Worm (Caenorhabditis elegans) whole organism, young adult: ENCODE data around the gene spig-9.
A peak's percentile ranks its signal among the peaks of the same experiment; 100 is the strongest.

ENCODE experiments used
- B0261.1 ChIP-seq: sonication (generic microtip); optimal IDR thresholded peaks from 2 replicates; lab custom pipeline; 2016; ENCODE audit warnings: mild to moderate bottlenecking, missing genetic modification characterization, moderate library complexity, missing compliant biosample characterization
- C17E4.6 ChIP-seq: fragments of 200-800 bp; sonication (Bioruptor generic); IDR thresholded peaks from 2 replicates; pipeline ENCODE4 v1.3.6; 2022; ENCODE audit warnings: missing genetic modification reagents, missing genetic modification characterization, missing compliant biosample characterization
- D2030.7 ChIP-seq: fragments of 200-800 bp; sonication (Bioruptor generic); IDR thresholded peaks from 2 replicates; pipeline ENCODE4 v1.3.6; 2022; ENCODE audit warnings: missing genetic modification reagents, missing genetic modification characterization, missing compliant biosample characterization
- F22D6.2 ChIP-seq: sonication (generic microtip); optimal IDR thresholded peaks from 2 replicates; lab custom pipeline; 2016; ENCODE audit warnings: mild to moderate bottlenecking, missing genetic modification characterization, missing compliant biosample characterization
- F33H1.4 ChIP-seq: fragments of 200-800 bp; sonication (Bioruptor generic); IDR thresholded peaks from 2 replicates; pipeline ENCODE4 v1.3.6; 2022; ENCODE audit warnings: missing genetic modification reagents, missing genetic modification characterization, missing compliant biosample characterization
- F37B4.10 ChIP-seq: fragments of 200-800 bp; sonication (Bioruptor generic); IDR thresholded peaks from 2 replicates; pipeline ENCODE4 v1.3.6; 2022; ENCODE audit warnings: missing genetic modification characterization, missing compliant biosample characterization
- F57A8.1 ChIP-seq: fragments of 200-800 bp; sonication (Bioruptor generic); optimal IDR thresholded peaks from 2 replicates; lab custom pipeline; 2018; ENCODE audit warnings: mild to moderate bottlenecking, missing genetic modification characterization, moderate library complexity, missing compliant biosample characterization
- F57C9.4 ChIP-seq: sonication (generic microtip); optimal IDR thresholded peaks from 2 replicates; lab custom pipeline; 2017; ENCODE audit warnings: mild to moderate bottlenecking, missing genetic modification characterization, missing compliant biosample characterization
- K12H6.12 ChIP-seq: fragments of 200-800 bp; sonication (Bioruptor generic); optimal IDR thresholded peaks from 2 replicates; lab custom pipeline; 2018; ENCODE audit warnings: mild to moderate bottlenecking, missing genetic modification characterization, missing compliant biosample characterization
- Y53G8AR.9 ChIP-seq: fragments of 200-800 bp; sonication (Bioruptor generic); conservative IDR thresholded peaks from 2 replicates; pipeline ENCODE4 v1.3.6; 2022; ENCODE audit warnings: missing genetic modification reagents, missing genetic modification characterization, missing compliant biosample characterization
- ZK185.1 ChIP-seq: sonication (generic microtip); optimal IDR thresholded peaks from 2 replicates; lab custom pipeline; 2016; ENCODE audit warnings: mild to moderate bottlenecking, missing genetic modification characterization, missing compliant biosample characterization; ENCODE audit not compliant: poor library complexity, severe bottlenecking
- ama-1 ChIP-seq, 3 experiments: fragments of 150-350 bp in 1 of 3; sonication (generic microtip) in 2 of 3; optimal IDR thresholded peaks; 2 replicates each; lab custom pipeline; 2014 to 2018; ENCODE audit warnings: missing biosample characterization in 2 of 3, missing genetic modification characterization in 2 of 3, missing genetic modification reagents in 2 of 3
- aptf-2 ChIP-seq: fragments of 200-800 bp; sonication (Bioruptor generic); conservative IDR thresholded peaks from 2 replicates; pipeline ENCODE4 v1.3.6; 2022; ENCODE audit warnings: missing genetic modification reagents, missing genetic modification characterization, missing compliant biosample characterization
- aptf-3 ChIP-seq: fragments of 200-800 bp; sonication (Bioruptor generic); IDR thresholded peaks from 2 replicates; pipeline ENCODE4 v1.3.6; 2022; ENCODE audit warnings: missing genetic modification characterization, missing compliant biosample characterization
- attf-6 ChIP-seq: fragments of 200-800 bp; sonication (Bioruptor generic); IDR thresholded peaks from 2 replicates; pipeline ENCODE4 v1.3.6; 2022; ENCODE audit warnings: missing genetic modification reagents, missing genetic modification characterization, missing compliant biosample characterization
- ceh-100 ChIP-seq: fragments of 200-800 bp; sonication (Bioruptor generic); IDR thresholded peaks from 2 replicates; pipeline ENCODE4 v1.3.6; 2022; ENCODE audit warnings: missing genetic modification reagents, missing genetic modification characterization, missing compliant biosample characterization
- ceh-91 ChIP-seq: fragments of 200-800 bp; sonication (Bioruptor generic); IDR thresholded peaks from 2 replicates; pipeline ENCODE4 v1.3.6; 2022; ENCODE audit warnings: missing genetic modification reagents, missing genetic modification characterization, missing compliant biosample characterization
- egl-44 ChIP-seq: fragments of 200-800 bp; sonication (Bioruptor generic); IDR thresholded peaks from 2 replicates; pipeline ENCODE4 v1.3.6; 2022; ENCODE audit warnings: missing genetic modification reagents, missing genetic modification characterization, missing compliant biosample characterization
- egrh-3 ChIP-seq: fragments of 200-800 bp; sonication (Bioruptor generic); IDR thresholded peaks from 2 replicates; pipeline ENCODE4 v1.3.6; 2022; ENCODE audit warnings: missing genetic modification reagents, missing genetic modification characterization, missing compliant biosample characterization
- ekl-4 ChIP-seq: fragments of 200-800 bp; sonication (Bioruptor generic); IDR thresholded peaks from 2 replicates; pipeline ENCODE4 v1.3.6; 2022; ENCODE audit warnings: missing genetic modification reagents, missing genetic modification characterization, missing compliant biosample characterization
- him-1 ChIP-seq: sonication (generic microtip); optimal IDR thresholded peaks from 2 replicates; lab custom pipeline; 2016; ENCODE audit warnings: missing genotype, missing genetic modification reagents, missing genetic modification characterization, missing compliant biosample characterization
- hlh-26 ChIP-seq: fragments of 200-800 bp; sonication (Bioruptor generic); conservative IDR thresholded peaks from 2 replicates; pipeline ENCODE4 v1.3.6; 2022; ENCODE audit warnings: missing genetic modification reagents, missing genetic modification characterization, missing compliant biosample characterization
- hmg-1.2 ChIP-seq: fragments of 200-800 bp; sonication (Bioruptor generic); IDR thresholded peaks from 2 replicates; pipeline ENCODE4 v1.3.6; 2022; ENCODE audit warnings: missing genetic modification reagents, missing genetic modification characterization, missing compliant biosample characterization
- hrde-1 ChIP-seq: sonication (generic microtip); optimal IDR thresholded peaks from 2 replicates; lab custom pipeline; 2016; ENCODE audit warnings: missing genetic modification characterization, mild to moderate bottlenecking, missing compliant biosample characterization, moderate library complexity, missing genotype, missing genetic modification reagents, borderline replicate concordance
- hsf-1 ChIP-seq: fragments of 200-800 bp; sonication (Bioruptor generic); IDR thresholded peaks from 2 replicates; pipeline ENCODE4 v1.3.6; 2022; ENCODE audit warnings: missing genetic modification reagents, missing genetic modification characterization, missing compliant biosample characterization
- lag-1 ChIP-seq: fragments of 200-800 bp; sonication (Bioruptor generic); IDR thresholded peaks from 2 replicates; pipeline ENCODE4 v1.3.6; 2022; ENCODE audit warnings: missing genetic modification reagents, missing genetic modification characterization, missing compliant biosample characterization
- lin-40 ChIP-seq: sonication (generic microtip); optimal IDR thresholded peaks from 2 replicates; lab custom pipeline; 2016; ENCODE audit warnings: missing genetic modification characterization, mild to moderate bottlenecking, missing compliant biosample characterization, missing genotype, missing genetic modification reagents
- lin-54 ChIP-seq: fragments of 200-800 bp; sonication (Bioruptor generic); optimal IDR thresholded peaks from 2 replicates; lab custom pipeline; 2018; ENCODE audit warnings: mild to moderate bottlenecking, missing genetic modification characterization, missing compliant biosample characterization
- lsl-1 ChIP-seq: fragments of 200-800 bp; sonication (Bioruptor generic); optimal IDR thresholded peaks from 2 replicates; lab custom pipeline; 2018; ENCODE audit warnings: mild to moderate bottlenecking, missing genetic modification characterization, moderate library complexity, missing compliant biosample characterization
- madf-10 ChIP-seq: sonication (generic microtip); optimal IDR thresholded peaks from 2 replicates; lab custom pipeline; 2016; ENCODE audit warnings: mild to moderate bottlenecking, missing genetic modification characterization, missing compliant biosample characterization
- madf-6 ChIP-seq: fragments of 200-800 bp; sonication (Bioruptor generic); IDR thresholded peaks from 2 replicates; pipeline ENCODE4 v1.3.6; 2022; ENCODE audit warnings: missing genetic modification reagents, missing genetic modification characterization, missing compliant biosample characterization
- madf-8 ChIP-seq: fragments of 200-800 bp; sonication (Bioruptor generic); conservative IDR thresholded peaks from 2 replicates; pipeline ENCODE4 v1.3.6; 2022; ENCODE audit warnings: missing genetic modification reagents, missing genetic modification characterization, missing compliant biosample characterization
- mcd-1 ChIP-seq: fragments of 200-800 bp; sonication (Bioruptor generic); IDR thresholded peaks from 2 replicates; pipeline ENCODE4 v1.3.6; 2022; ENCODE audit warnings: missing genetic modification reagents, missing genetic modification characterization, missing compliant biosample characterization
- nhr-80 ChIP-seq: sonication (generic microtip); optimal IDR thresholded peaks from 2 replicates; lab custom pipeline; 2016; ENCODE audit warnings: missing genetic modification characterization, missing compliant biosample characterization
- pha-4 ChIP-seq: fragments of 150-350 bp; sonication (generic microtip); optimal IDR thresholded peaks from 2 replicates; lab custom pipeline; 2014; ENCODE audit warnings: missing biosample characterization, missing genetic modification reagents, missing genetic modification characterization
- sea-2 ChIP-seq: fragments of 200-800 bp; sonication (Bioruptor generic); IDR thresholded peaks from 2 replicates; pipeline ENCODE4 v1.3.6; 2022; ENCODE audit warnings: missing genetic modification characterization, missing compliant biosample characterization
- snpc-4 ChIP-seq, 5 experiments: fragments of 150-350 bp in 1 of 5; sonication (generic microtip) in 4 of 5; optimal IDR thresholded peaks; 2 replicates each; lab custom pipeline; 2014 to 2018; ENCODE audit warnings: missing genetic modification characterization in 5 of 5, missing biosample characterization in 3 of 5, antibody characterized with exemption in 2 of 5, mild to moderate bottlenecking in 2 of 5, missing compliant biosample characterization in 2 of 5, missing genotype in 2 of 5, moderate library complexity in 2 of 5, missing genetic modification reagents in 1 of 5
- tbp1 ChIP-seq: fragments of 200-800 bp; sonication (Bioruptor generic); optimal IDR thresholded peaks from 2 replicates; lab custom pipeline; 2018; ENCODE audit warnings: mild to moderate bottlenecking, missing genetic modification characterization, missing compliant biosample characterization
- tbx-9 ChIP-seq: sonication (generic microtip); optimal IDR thresholded peaks from 2 replicates; lab custom pipeline; 2016; ENCODE audit warnings: borderline replicate concordance, missing genetic modification characterization, inconsistent platforms, missing compliant biosample characterization
- xnd-1 ChIP-seq: sonication (generic microtip); optimal IDR thresholded peaks from 2 replicates; lab custom pipeline; 2016; ENCODE audit warnings: missing genotype, missing genetic modification reagents, missing genetic modification characterization, missing compliant biosample characterization
- ztf-18 ChIP-seq: sonication (generic microtip); optimal IDR thresholded peaks from 2 replicates; lab custom pipeline; 2016; ENCODE audit warnings: missing genotype, mild to moderate bottlenecking, missing genetic modification characterization, missing compliant biosample characterization
- ztf-28 ChIP-seq: fragments of 200-800 bp; sonication (Bioruptor generic); IDR thresholded peaks from 2 replicates; pipeline ENCODE4 v1.3.6; 2022; ENCODE audit warnings: missing genetic modification reagents, missing genetic modification characterization, missing compliant biosample characterization

spig-9 gene

ce11 chrV:13660660-13661325, 49.1 kb upstream of the spig-9 start, which contains the start of gene letm-1 (continued):
- TF ChIP-seq mcd-1 (peak; percentile 14; the same call in 1 of the 2 replicates), Y53G8AR.9 (GFP tag; lab: Robert Waterston, UW) (no peak)

ce11 chrV:13660115-13660514, 48.4 kb upstream of the spig-9 start:
- peak; percentile 88 for TF ChIP-seq madf-6 (GFP tag; lab: Robert Waterston, UW)
- TF ChIP-seq lin-54, result peak; percentile 37
- peak; percentile 16; the same call in 1 of the 2 replicates for TF ChIP-seq hsf-1
- peak; percentile 90 for TF ChIP-seq lsl-1 (GFP tag; lab: Kevin White, UChicago)
- no peak for TF ChIP-seq F57A8.1
- TF ChIP-seq F33H1.4 (GFP tag; lab: Robert Waterston, UW), result peak; percentile 88
- TF ChIP-seq aptf-3 (GFP tag; lab: Robert Waterston, UW), result no peak
- no peak for TF ChIP-seq ztf-28
- no peak for TF ChIP-seq K12H6.12 (tag; lab: Kevin White, UChicago)
- peak; percentile 80 for TF ChIP-seq xnd-1
- no peak for TF ChIP-seq F57C9.4
- TF ChIP-seq madf-8 (GFP tag; lab: Robert Waterston, UW), result peak; percentile 63
- TF ChIP-seq nhr-80 (tag; lab: Kevin White, UChicago), result no peak
- peak; percentile 42; the same call in 1 of the 2 replicates for TF ChIP-seq D2030.7

- TF ChIP-seq tbp1 (GFP tag; lab: Kevin White, UChicago), result peak; percentile 8
- no peak for TF ChIP-seq ceh-100
- no peak for TF ChIP-seq hlh-26 (GFP tag; lab: Robert Waterston, UW)
Observed at ce11 chrV:13659219-13659618, 47.5 kb upstream of the spig-9 start.

- TF ChIP-seq pha-4 (tag; lab: Kevin White, UChicago) (no peak), him-1 (tag; lab: Kevin White, UChicago) (no peak), hmg-1.2 (no peak; the same call in 1 of the 2 replicates), Y53G8AR.9 (GFP tag; lab: Robert Waterston, UW) (peak; percentile 84), madf-10 (tag; lab: Kevin White, UChicago) (peak; percentile 56), ZK185.1 (tag; lab: Kevin White, UChicago) (peak; percentile 67), F22D6.2 (tag; lab: Kevin White, UChicago) (peak; percentile 94), egrh-3 (no peak), snpc-4 (GFP tag; optimal IDR thresholded peaks at IDR 0.05; lab: Kevin White, UChicago) (no peak), snpc-4 (tag; optimal IDR thresholded peaks at IDR 0.05; lab: Kevin White, UChicago) (peak in 2 of 4 experiments; percentile 28 to 51), hrde-1 (tag; lab: Kevin White, UChicago) (no peak), C17E4.6 (GFP tag; lab: Robert Waterston, UW) (no peak), aptf-3 (GFP tag; lab: Robert Waterston, UW) (no peak), aptf-2 (no peak), sea-2 (GFP tag; lab: Robert Waterston, UW) (no peak), attf-6 (GFP tag; lab: Robert Waterston, UW) (no peak), lag-1 (GFP tag; lab: Robert Waterston, UW) (no peak), lsl-1 (GFP tag; lab: Kevin White, UChicago) (no peak), ama-1 (optimal IDR thresholded peaks at IDR 0.05; lab: Kevin White, UChicago) (peak; percentile 60), ama-1 (GFP tag; optimal IDR thresholded peaks at IDR 0.05; lab: Kevin White, UChicago) (no peak), ztf-18 (tag; lab: Kevin White, UChicago) (peak; percentile 24), lin-40 (tag; lab: Kevin White, UChicago) (peak; percentile 92), xnd-1 (no peak), B0261.1 (no peak), F37B4.10 (GFP tag; lab: Robert Waterston, UW) (peak; percentile 90; the same call in 1 of the 2 replicates), ceh-91 (GFP tag; lab: Robert Waterston, UW) (no peak), ekl-4 (GFP tag; lab: Robert Waterston, UW) (peak; percentile 66), tbx-9 (tag; lab: Kevin White, UChicago) (no peak), hsf-1 (no peak), egl-44 (GFP tag; lab: Robert Waterston, UW) (0 out of 2 replicates have a peak, but pooled peaks have one; percentile 61)
Observed at ce11 chrV:13658577-13658976, 46.9 kb upstream of the spig-9 start.
